Fruit fly (Drosophila melanogaster) whole organism: ENCODE measurements around the gene Cln7.

Source experiments
- CG8478 ChIP-seq: fragments of >200 bp; optimal IDR thresholded peaks from 2 replicates; lab custom pipeline; 2018; ENCODE audit warnings: inconsistent platforms
- Dll ChIP-seq: fragments of >200 bp; optimal IDR thresholded peaks from 2 replicates; lab custom pipeline; 2017
- EcR ChIP-seq, 2 experiments: fragments of >200 bp; optimal IDR thresholded peaks; 2 replicates each; lab custom pipeline; 2017; ENCODE audit warnings: missing biosample characterization in 2 of 2, missing genetic modification characterization in 2 of 2, missing genetic modification reagents in 2 of 2
- pan ChIP-seq: fragments of >200 bp; optimal IDR thresholded peaks from 2 replicates; lab custom pipeline; 2017
- psq ChIP-seq: fragments of >200 bp; optimal IDR thresholded peaks from 2 replicates; lab custom pipeline; 2017
- usp ChIP-seq: fragments of >200 bp; optimal IDR thresholded peaks from 2 replicates; lab custom pipeline; 2017; ENCODE audit warnings: missing biosample characterization, missing genetic modification characterization, mixed read lengths

Gene Cln7

dm6 chr3L:7367798-7368678 lies 23.1 kb upstream of the Cln7 start:
- TF ChIP-seq CG8478 (no peak), usp (GFP tag; lab: Kevin White, UChicago) (no peak), psq (lab: Kevin White, UChicago) (no peak), pan (no peak), Dll (no peak), EcR (GFP tag; optimal IDR thresholded peaks at IDR 0.05; lab: Kevin White, UChicago) (no peak)

DNA sequence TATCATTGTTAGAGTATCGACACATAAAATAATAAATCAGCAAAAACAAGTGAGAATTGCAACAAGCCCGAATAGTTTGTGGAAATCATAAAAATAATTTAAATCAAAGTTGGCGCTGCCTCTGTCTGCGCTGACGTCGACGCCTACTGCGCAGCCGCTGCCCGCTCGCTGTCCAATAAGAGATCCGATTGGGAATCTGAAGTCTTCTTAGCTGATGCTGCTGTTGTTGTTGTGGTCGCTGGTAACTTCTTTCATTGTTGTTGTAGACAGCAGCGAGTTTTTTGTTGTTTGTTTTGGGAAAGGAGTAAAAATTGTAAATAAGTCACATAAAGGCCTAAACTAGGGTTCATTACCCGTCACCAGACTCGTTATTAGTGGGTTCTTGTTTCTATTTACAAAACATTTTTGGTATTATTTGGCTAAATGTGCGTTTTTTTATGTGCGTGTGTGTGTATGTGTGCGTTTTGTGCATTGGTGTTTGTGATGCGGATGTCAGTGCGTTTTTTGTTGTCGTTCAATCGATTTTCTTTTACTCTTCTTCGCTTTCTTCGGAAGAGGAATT lies 19.8 kb upstream of the Cln7 start:
- TF ChIP-seq Dll (no peak), EcR (GFP tag; optimal IDR thresholded peaks at IDR 0.05; lab: Kevin White, UChicago) (no peak), CG8478 (no peak), usp (GFP tag; lab: Kevin White, UChicago) (no peak), psq (lab: Kevin White, UChicago) (no peak), pan (no peak)

dm6 chr3L:7361095-7361522 lies 16.1 kb upstream of the Cln7 start:
- no peak for TF ChIP-seq CG8478
- no peak for TF ChIP-seq EcR (GFP tag; optimal IDR thresholded peaks at IDR 0.05; lab: Kevin White, UChicago)
- no peak for TF ChIP-seq usp (GFP tag; lab: Kevin White, UChicago)
- TF ChIP-seq psq (lab: Kevin White, UChicago) = no peak
- TF ChIP-seq pan = no peak
- no peak for TF ChIP-seq Dll

DNA sequence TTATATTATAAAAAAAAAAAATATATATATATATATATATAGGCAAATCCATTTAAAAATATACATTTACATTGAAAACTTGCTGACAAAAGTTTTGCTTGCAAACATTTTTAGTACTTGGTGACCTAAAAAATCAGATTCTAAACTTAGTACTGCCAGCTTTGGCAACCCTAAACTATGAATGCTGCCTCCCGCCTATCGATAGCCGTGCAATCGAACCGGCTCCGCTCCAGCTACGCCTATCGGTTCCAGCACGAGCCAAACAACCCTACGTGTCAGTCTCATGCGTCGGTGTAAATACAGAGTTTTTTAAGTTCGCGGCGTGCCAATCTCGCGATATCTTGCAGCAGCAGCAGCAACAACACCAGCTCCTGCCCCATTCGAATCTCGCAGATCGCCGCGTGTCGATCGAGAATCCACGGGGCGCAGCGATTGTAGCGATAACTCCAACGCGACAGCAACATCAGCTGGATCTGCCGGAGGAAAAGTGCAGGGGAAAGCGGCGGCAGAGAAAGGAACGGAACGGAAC lies 15.4 kb upstream of the Cln7 start, which contains the start of gene Sec63:
TSS of gene Sec63 (plus strand) at position 238 of the 529 bp plus-strand sequence.
- no peak for TF ChIP-seq psq (lab: Kevin White, UChicago)

dm6 chr3L:7359827-7360323 lies 14.9 kb upstream of the Cln7 start, which contains the start of gene pst:
Gene pst (minus strand): TSS chr3L:7360263.
- TF ChIP-seq Dll (no peak), usp (GFP tag; lab: Kevin White, UChicago) (no peak), EcR (GFP tag; optimal IDR thresholded peaks at IDR 0.05; lab: Kevin White, UChicago) (no peak), CG8478 (no peak), psq (lab: Kevin White, UChicago) (no peak)

dm6 chr3L:7356386-7357117 lies 11.6 kb upstream of the Cln7 start, which contains the start of gene CTCF:
Gene CTCF (minus strand): TSS chr3L:7356713.
- TF ChIP-seq CG8478 (no peak), pan (no peak)

DNA sequence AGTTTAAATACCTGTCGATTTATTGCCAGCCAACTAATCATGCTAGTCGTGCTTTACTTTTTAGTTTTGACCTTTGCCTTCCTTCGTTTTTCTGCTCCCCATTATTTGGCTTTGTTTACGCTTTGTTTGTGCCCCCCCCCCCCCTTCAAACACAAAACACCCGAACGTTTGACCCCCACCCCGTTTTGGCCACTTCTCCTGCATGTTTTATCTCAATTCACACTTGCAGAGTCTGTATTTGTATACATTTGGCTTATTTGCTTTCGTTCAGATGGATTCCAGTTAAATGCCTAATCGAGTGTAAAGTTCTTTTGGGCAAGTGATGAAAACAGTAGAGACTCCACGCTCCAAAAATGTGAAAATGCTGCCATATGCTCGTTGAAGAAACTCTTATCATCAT lies 4.3 kb upstream of the Cln7 start:
- TF ChIP-seq usp (GFP tag; lab: Kevin White, UChicago) (no peak), CG8478 (no peak)

DNA sequence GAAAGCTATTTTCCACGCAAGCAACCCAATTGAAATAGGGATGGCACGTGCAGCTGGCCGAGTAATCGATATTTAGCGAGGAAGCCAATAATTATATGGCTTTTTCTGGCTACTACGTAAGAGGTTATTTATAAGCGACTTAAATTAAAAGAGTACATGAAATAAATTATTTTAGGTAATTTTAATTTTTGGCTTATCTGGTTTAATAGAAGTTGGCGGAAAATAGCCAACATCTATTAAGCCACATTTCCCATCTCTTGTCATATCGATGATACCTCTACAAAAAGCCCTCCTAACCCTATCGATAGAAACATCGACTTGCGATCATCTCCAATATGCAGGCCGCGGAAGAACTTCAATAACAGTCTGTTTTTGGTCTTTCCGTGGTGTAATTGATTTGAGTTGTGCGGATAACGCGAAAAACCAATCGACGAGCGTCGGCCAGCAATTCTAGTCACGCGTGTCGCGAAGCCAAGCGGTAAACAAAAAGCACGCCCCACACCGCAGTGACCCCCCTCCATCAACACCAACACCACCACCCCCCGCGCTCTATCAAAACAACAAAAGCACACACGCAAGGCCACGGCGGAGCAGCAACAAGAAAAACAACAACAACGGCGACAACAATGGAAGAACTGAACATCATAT lies 3.1 kb upstream of the Cln7 start, which contains the start of the genes Srp19 and qm:
TSS of gene Srp19 (minus strand) at position 51 of the 648 bp plus-strand sequence.
TSS of gene qm (plus strand) at position 330 of the 648 bp plus-strand sequence.
- TF ChIP-seq CG8478 = no peak
- TF ChIP-seq usp (GFP tag; lab: Kevin White, UChicago) = no peak
- TF ChIP-seq EcR (GFP tag; optimal IDR thresholded peaks at IDR 0.05; lab: Kevin White, UChicago) = no peak
- no peak for TF ChIP-seq Dll
- no peak for TF ChIP-seq pan
- TF ChIP-seq psq (lab: Kevin White, UChicago) = no peak

dm6 chr3L:7346951-7347350 lies 2.0 kb upstream of the Cln7 start, which contains the start of gene CG14834:
Gene CG14834 (minus strand): TSS chr3L:7347123.
- no peak for TF ChIP-seq usp (GFP tag; lab: Kevin White, UChicago)
- no peak for TF ChIP-seq CG8478
- TF ChIP-seq Dll = no peak
- TF ChIP-seq pan = no peak
- no peak for TF ChIP-seq psq (lab: Kevin White, UChicago)
- TF ChIP-seq EcR (GFP tag; optimal IDR thresholded peaks at IDR 0.05; lab: Kevin White, UChicago) = no peak

DNA sequence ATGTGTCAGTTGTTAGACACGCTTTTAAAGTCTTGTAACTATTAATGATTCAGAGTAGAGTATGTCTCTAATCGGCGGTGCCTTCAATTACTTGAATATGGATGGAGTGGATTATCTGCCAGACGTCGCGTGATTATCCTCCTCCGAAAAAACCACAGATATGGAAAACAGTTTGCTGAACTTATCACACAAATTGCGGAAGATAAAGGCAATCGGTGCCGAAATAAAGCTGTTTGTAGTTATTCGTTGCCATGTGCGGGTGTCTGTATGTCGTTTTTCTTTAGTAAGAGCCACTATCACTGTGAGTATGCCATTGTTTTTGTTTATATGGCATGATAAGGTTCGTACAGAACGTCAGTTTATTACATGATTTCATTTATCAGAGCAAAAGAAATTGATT lies 982 bp downstream of the Cln7 start:
- TF ChIP-seq Dll = no peak
- no peak for TF ChIP-seq psq (lab: Kevin White, UChicago)
- TF ChIP-seq pan = no peak
- TF ChIP-seq CG8478 = no peak
- no peak for TF ChIP-seq usp (GFP tag; lab: Kevin White, UChicago)
- no peak for TF ChIP-seq EcR (GFP tag; optimal IDR thresholded peaks at IDR 0.05; lab: Kevin White, UChicago)

- TF ChIP-seq CG8478 (no peak), Dll (no peak), psq (lab: Kevin White, UChicago) (no peak)
These were observed 5.7 kb downstream of the Cln7 start, which contains the start of the genes lark and eco for dm6 chr3L:7339216-7339742. Gene lark (plus strand): TSS chr3L:7339266. Gene eco (minus strand): TSS chr3L:7339340.
